Worm (Caenorhabditis elegans): Measurements from ENCODE around the gene gcy-19.
"Not testable (repeated sequence)": the region's sequence is repeated elsewhere in the genome, so short reads cannot be mapped to it uniquely, and the experiment has no call there.

gcy-19 gene

DNA sequence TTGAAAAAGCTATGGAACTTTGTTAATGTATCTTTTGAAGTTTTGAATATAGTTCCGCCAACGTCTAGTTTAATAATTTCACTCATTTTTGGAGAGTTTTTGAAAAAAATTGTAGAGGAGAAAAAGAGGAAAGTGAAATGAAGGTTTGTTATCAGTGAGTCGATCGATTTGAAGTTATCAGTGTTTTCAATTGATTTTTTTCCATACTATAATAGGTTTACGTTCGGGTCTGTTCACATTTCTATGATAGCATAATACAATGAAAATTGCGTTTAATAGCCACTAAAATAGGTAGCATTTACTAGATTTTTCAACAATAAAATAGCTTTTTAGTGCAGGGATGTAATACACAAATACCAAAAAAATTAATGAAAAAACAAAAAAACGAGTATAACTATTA lies 34.0 kb downstream of the gcy-19 start, which contains the start of gene ZC239.16:
TSS of gene ZC239.16 (minus strand) at position 120 of the 400 bp plus-strand sequence.
- TF ChIP-seq elt-3 (tag; optimal IDR thresholded peaks at IDR 0.05) (no peak), sma-3 (GFP tag; optimal IDR thresholded peaks at IDR 0.05) (no peak), fos-1 (tag; optimal IDR thresholded peaks at IDR 0.05) (peak; percentile 63)

DNA sequence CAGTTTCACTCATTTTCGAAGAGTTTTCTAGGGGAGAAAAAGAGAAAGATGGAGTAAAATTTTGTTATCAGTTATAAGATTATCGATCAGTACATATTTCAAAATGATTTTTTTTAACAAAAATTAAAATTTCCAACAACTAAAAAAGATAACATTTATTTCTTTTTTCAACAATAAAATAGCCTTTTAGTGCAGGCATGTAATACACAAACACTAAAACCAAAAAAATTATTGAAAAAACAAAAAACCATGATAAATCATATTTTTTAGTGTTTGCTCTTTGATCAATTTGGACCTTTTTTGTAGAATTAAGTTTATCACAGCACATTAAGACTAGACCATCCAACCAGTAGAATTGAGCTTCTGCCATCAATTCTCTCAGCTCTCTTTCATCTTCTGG lies 34.5 kb downstream of the gcy-19 start, which contains the start of gene ZC239.15:
TSS of gene ZC239.15 (minus strand) at position 101 of the 400 bp plus-strand sequence.
- TF ChIP-seq lin-39 (tag; optimal IDR thresholded peaks at IDR 0.05) (no peak), fos-1 (tag; optimal IDR thresholded peaks at IDR 0.05) (no peak), egl-27 (tag; optimal IDR thresholded peaks at IDR 0.05) (no peak), elt-3 (tag; optimal IDR thresholded peaks at IDR 0.05) (no peak), ZK546.5 (tag; optimal IDR thresholded peaks at IDR 0.05) (no peak), nhr-25 (tag; optimal IDR thresholded peaks at IDR 0.05) (no peak), lin-13 (GFP tag; optimal IDR thresholded peaks at IDR 0.05) (no peak), crh-2 (tag; optimal IDR thresholded peaks at IDR 0.05) (no peak), ceh-82 (tag; optimal IDR thresholded peaks at IDR 0.05) (no peak), mab-5 (tag; optimal IDR thresholded peaks at IDR 0.05) (no peak), blmp-1 (tag; optimal IDR thresholded peaks at IDR 0.05; ENCODE audit: insufficient read depth) (no peak), peb-1 (tag; optimal IDR thresholded peaks at IDR 0.05) (no peak), ztf-11 (tag; optimal IDR thresholded peaks at IDR 0.05) (no peak), ceh-16 (tag; optimal IDR thresholded peaks at IDR 0.05) (no peak), ama-1 (optimal IDR thresholded peaks at IDR 0.05) (no peak), nhr-237 (tag; optimal IDR thresholded peaks at IDR 0.05) (no peak)

DNA sequence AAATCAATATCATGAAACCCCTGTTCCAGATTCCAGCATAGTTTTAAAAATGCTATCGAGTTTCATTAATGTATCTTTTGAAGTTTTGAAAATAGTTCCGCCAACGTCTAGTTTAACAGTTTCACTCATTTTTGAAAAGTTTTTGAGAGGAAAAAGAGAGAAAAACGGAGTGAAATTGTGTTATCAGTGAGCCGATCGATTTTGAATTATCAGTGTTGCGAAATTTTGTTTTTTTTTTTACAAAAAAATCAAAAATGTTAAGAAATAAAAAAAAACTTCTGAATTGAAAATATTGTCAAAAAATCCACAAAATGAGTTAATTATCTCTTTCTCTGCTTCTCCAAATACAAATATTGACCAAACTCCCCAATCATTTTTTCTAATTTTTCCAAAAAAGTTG lies 36.5 kb downstream of the gcy-19 start, which contains the start of gene ZC239.13:
TSS of gene ZC239.13 (minus strand) at position 154 of the 400 bp plus-strand sequence.
- no peak for TF ChIP-seq alr-1 (tag; optimal IDR thresholded peaks at IDR 0.05)
- TF ChIP-seq elt-1 (tag; optimal IDR thresholded peaks at IDR 0.05) = no peak
- no peak for TF ChIP-seq nhr-25 (tag; optimal IDR thresholded peaks at IDR 0.05)
- peak; percentile 5 for TF ChIP-seq fos-1 (tag; optimal IDR thresholded peaks at IDR 0.05)

DNA sequence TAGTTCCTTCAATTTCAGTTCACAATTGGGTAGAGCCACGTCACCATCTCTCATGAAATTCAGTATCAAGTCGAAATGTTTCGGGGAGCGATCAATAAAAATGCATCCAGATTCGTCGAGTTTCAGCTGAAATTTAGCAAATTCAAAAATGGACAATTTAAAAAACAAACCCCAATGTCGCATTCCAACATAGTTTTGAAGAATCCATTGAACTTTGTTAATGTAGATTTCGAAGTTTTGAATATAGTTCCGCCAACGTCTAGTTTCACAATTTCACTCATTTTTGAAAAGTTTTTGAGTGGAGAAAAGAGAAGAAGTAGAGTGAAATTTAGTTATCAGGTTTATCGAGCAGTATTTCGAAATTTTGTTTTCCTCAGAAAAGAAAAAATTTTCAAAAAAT lies 37.4 kb downstream of the gcy-19 start, which contains the start of gene ZC239.14:
TSS of gene ZC239.14 (minus strand) at position 305 of the 400 bp plus-strand sequence.
- no peak for TF ChIP-seq nhr-11 (tag; optimal IDR thresholded peaks at IDR 0.05)
- TF ChIP-seq gmeb-1 (tag; optimal IDR thresholded peaks at IDR 0.05) = no peak

DNA sequence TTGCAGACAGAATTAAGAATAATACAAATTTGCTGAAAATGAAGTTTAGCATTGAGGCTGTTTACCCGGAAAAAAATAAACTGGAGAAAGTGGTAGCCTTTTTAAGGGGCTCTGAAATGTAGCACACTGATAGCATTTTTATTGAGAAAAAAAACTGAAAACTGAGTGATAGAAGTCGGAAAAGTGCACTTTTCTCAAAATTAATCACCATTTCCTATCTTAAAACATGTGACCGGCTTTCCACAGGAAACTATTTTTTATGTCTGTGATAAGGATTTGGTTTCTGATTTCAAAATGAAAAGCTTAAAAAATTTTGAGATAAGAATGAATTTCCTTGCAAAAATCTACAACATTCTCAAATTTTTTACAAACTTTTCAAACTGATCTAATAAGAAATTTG lies 38.4 kb downstream of the gcy-19 start, which contains the start of gene ZC239.22:
TSS of gene ZC239.22 (minus strand) at position 101 of the 400 bp plus-strand sequence.
- no peak for TF ChIP-seq C34F6.9 (tag; optimal IDR thresholded peaks at IDR 0.05)
- no peak for TF ChIP-seq unc-55 (GFP tag; optimal IDR thresholded peaks at IDR 0.05)
- TF ChIP-seq F13H6.1 (tag; optimal IDR thresholded peaks at IDR 0.05) = no peak
- TF ChIP-seq lsy-2 (tag; optimal IDR thresholded peaks at IDR 0.05) = no peak
- no peak for TF ChIP-seq sem-4 (tag; optimal IDR thresholded peaks at IDR 0.05)
- no peak for TF ChIP-seq lin-11 (tag; optimal IDR thresholded peaks at IDR 0.05)
- no peak for TF ChIP-seq ztf-1 (GFP tag; conservative IDR thresholded peaks at IDR 0.05)
- no peak for TF ChIP-seq alr-1 (tag; optimal IDR thresholded peaks at IDR 0.05)
- no peak for TF ChIP-seq egl-27 (tag; optimal IDR thresholded peaks at IDR 0.05)

DNA sequence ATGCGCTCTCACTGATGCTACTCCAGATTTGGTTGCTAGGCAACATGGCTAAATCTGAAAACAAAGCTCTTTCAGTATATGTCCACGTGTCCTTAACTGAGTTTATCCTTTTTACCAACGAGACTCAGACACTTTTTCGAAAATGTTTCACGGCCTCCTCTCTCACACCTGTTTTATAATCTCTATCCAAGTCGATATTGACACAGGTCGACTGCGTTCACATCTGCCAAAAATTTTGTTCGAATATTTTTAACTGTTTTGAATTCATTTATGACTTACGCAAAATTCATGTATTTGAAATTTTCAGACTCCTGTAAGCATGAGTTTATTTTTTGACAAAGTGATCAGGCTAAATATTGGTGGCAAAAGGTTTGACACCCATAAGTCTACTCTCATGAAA lies 43.4 kb downstream of the gcy-19 start, which contains the start of gene ZC239.3:
TSS of gene ZC239.3 (plus strand) at position 301 of the 400 bp plus-strand sequence.
- not testable (repeated sequence) for TF ChIP-seq nhr-21 (tag; optimal IDR thresholded peaks at IDR 0.05); unc-62 (GFP tag; optimal IDR thresholded peaks at IDR 0.05); zag-1 (tag; optimal IDR thresholded peaks at IDR 0.05)

DNA sequence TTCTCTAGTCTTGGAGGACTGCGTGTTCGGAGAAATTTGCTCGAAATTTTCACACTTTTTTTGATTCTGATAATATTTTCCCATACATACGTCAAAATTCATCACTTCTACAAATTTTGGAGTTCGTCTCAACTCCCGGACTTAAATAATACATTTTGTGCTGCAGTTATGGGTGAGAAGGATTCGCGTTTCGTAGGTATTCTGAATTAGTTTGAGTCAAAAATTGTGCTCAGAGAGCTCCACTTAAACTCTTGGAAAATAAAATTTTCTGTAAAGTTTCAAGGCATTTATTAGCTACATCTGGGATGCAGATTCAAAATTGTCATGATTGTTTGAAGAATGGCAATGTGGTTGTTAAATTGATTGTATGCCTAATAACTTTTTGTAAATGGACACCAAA lies 45.3 kb downstream of the gcy-19 start, which contains the start of gene ZC239.4:
TSS of gene ZC239.4 (plus strand) at position 301 of the 400 bp plus-strand sequence.
- TF ChIP-seq ama-1 (optimal IDR thresholded peaks at IDR 0.05) = no peak
- no peak for TF ChIP-seq nhr-6 (tag; optimal IDR thresholded peaks at IDR 0.05)
- no peak for TF ChIP-seq nhr-237 (tag; optimal IDR thresholded peaks at IDR 0.05)
- no peak for TF ChIP-seq unc-39 (tag; optimal IDR thresholded peaks at IDR 0.05)
- TF ChIP-seq alr-1 (tag; optimal IDR thresholded peaks at IDR 0.05) = no peak
- no peak for TF ChIP-seq aly-2 (tag; optimal IDR thresholded peaks at IDR 0.05)

Measured in whole organism, L2 larva.